Fruit fly (Drosophila melanogaster) whole organism, embryonic: ENCODE results near the gene CG34126.
A peak's percentile ranks its signal among the peaks of the same experiment; 100 is the strongest.

Experiments
- Antp ChIP-seq: fragments of 200-800 bp; sonication (Bioruptor generic); optimal IDR thresholded peaks from 3 replicates; lab custom pipeline; 2016; ENCODE audit warnings: missing biosample characterization, missing genetic modification characterization
- Atf3 ChIP-seq: fragments of 200-800 bp; sonication (Bioruptor generic); optimal IDR thresholded peaks from 3 replicates; lab custom pipeline; 2016; ENCODE audit warnings: missing biosample characterization, missing genetic modification characterization
- B-H2 ChIP-seq: fragments of 200-800 bp; sonication (Bioruptor generic); optimal IDR thresholded peaks from 2 replicates; lab custom pipeline; 2018; ENCODE audit warnings: missing biosample characterization, mild to moderate bottlenecking, missing genetic modification characterization
- BEAF-32 ChIP-seq: fragments of 200-800 bp; sonication (Bioruptor generic); optimal IDR thresholded peaks from 3 replicates; lab custom pipeline; 2017; ENCODE audit warnings: missing biosample characterization, missing genetic modification characterization, mild to moderate bottlenecking, moderate library complexity, missing genetic modification reagents
- CG11093 ChIP-seq: fragments of 200-800 bp; sonication (Bioruptor generic); IDR thresholded peaks from 3 replicates; pipeline ENCODE4 v1.3.6; 2022; ENCODE audit warnings: missing biosample characterization, missing genetic modification characterization
- CG11247 ChIP-seq: fragments of 200-800 bp; sonication (Bioruptor generic); IDR thresholded peaks from 2 replicates; pipeline ENCODE4 v1.3.6; 2022; ENCODE audit warnings: missing biosample characterization, missing genetic modification characterization
- CG11504 ChIP-seq: fragments of 200-800 bp; sonication (Bioruptor generic); optimal IDR thresholded peaks from 3 replicates; lab custom pipeline; 2019; ENCODE audit warnings: missing biosample characterization, mild to moderate bottlenecking, missing genetic modification characterization, moderate library complexity
- CG11696 ChIP-seq: fragments of 200-800 bp; sonication (Bioruptor generic); IDR thresholded peaks from 2 replicates; pipeline ENCODE4 v1.3.6; 2022; ENCODE audit warnings: missing biosample characterization, missing genetic modification characterization
- CG12236 ChIP-seq: fragments of 200-800 bp; sonication (Bioruptor generic); optimal IDR thresholded peaks from 2 replicates; lab custom pipeline; 2016; ENCODE audit warnings: missing biosample characterization, missing genetic modification characterization
- CG12769 ChIP-seq: fragments of 200-800 bp; sonication (Bioruptor generic); optimal IDR thresholded peaks from 2 replicates; lab custom pipeline; 2019; ENCODE audit warnings: missing biosample characterization, mild to moderate bottlenecking, missing genetic modification characterization, moderate library complexity
- CG13775 ChIP-seq: fragments of 200-800 bp; sonication (Bioruptor generic); optimal IDR thresholded peaks from 3 replicates; lab custom pipeline; 2017; ENCODE audit warnings: missing biosample characterization, mild to moderate bottlenecking, missing genetic modification characterization
- CG14965 ChIP-seq: fragments of 200-800 bp; sonication (Bioruptor generic); optimal IDR thresholded peaks from 2 replicates; lab custom pipeline; 2016; ENCODE audit warnings: missing biosample characterization, missing genetic modification characterization, borderline replicate concordance
- CG1647 ChIP-seq: fragments of 200-800 bp; sonication (Bioruptor generic); optimal IDR thresholded peaks from 3 replicates; lab custom pipeline; 2016; ENCODE audit warnings: missing biosample characterization, missing genetic modification characterization
- CG17829 ChIP-seq: fragments of 200-800 bp; optimal IDR thresholded peaks from 2 replicates; lab custom pipeline; 2019; ENCODE audit warnings: missing biosample characterization, mild to moderate bottlenecking, missing genetic modification characterization, moderate library complexity
- CG18619 ChIP-seq: fragments of 200-800 bp; sonication (Bioruptor generic); optimal IDR thresholded peaks from 3 replicates; lab custom pipeline; 2017; ENCODE audit warnings: missing biosample characterization, mild to moderate bottlenecking, missing genetic modification characterization
- CG2678 ChIP-seq: fragments of 200-800 bp; sonication (Bioruptor generic); optimal IDR thresholded peaks from 3 replicates; lab custom pipeline; 2019; ENCODE audit warnings: missing biosample characterization, mild to moderate bottlenecking, missing genetic modification characterization, moderate library complexity
- CG30403 ChIP-seq: fragments of 200-800 bp; sonication (Bioruptor generic); optimal IDR thresholded peaks from 3 replicates; lab custom pipeline; 2016; ENCODE audit warnings: missing biosample characterization, missing genetic modification characterization
- CG4282 ChIP-seq: fragments of 200-800 bp; sonication (Bioruptor generic); optimal IDR thresholded peaks from 2 replicates; lab custom pipeline; 2016; ENCODE audit warnings: missing biosample characterization, missing genetic modification characterization
- CG4730 ChIP-seq: fragments of 200-800 bp; sonication (Bioruptor generic); IDR thresholded peaks from 2 replicates; pipeline ENCODE4 v1.3.6; 2022; ENCODE audit warnings: missing biosample characterization, missing genetic modification characterization
- CG6854 ChIP-seq: fragments of 200-800 bp; sonication (Bioruptor generic); optimal IDR thresholded peaks from 3 replicates; lab custom pipeline; 2017; ENCODE audit warnings: missing biosample characterization, mild to moderate bottlenecking, missing genetic modification characterization
- CG7745 ChIP-seq: fragments of 200-800 bp; sonication (Bioruptor generic); optimal IDR thresholded peaks from 2 replicates; lab custom pipeline; 2018; ENCODE audit warnings: missing biosample characterization, mild to moderate bottlenecking, missing genetic modification characterization, moderate library complexity
- CG7987 ChIP-seq: fragments of 200-800 bp; sonication (Bioruptor generic); optimal IDR thresholded peaks from 2 replicates; lab custom pipeline; 2018; ENCODE audit warnings: missing biosample characterization, mild to moderate bottlenecking, missing genetic modification characterization, moderate library complexity
- CG8388 ChIP-seq: fragments of 200-800 bp; sonication (Bioruptor generic); optimal IDR thresholded peaks from 2 replicates; lab custom pipeline; 2019; ENCODE audit warnings: missing biosample characterization, mild to moderate bottlenecking, missing genetic modification characterization, moderate library complexity
- D19B ChIP-seq: fragments of 200-800 bp; sonication (Bioruptor generic); optimal IDR thresholded peaks from 2 replicates; lab custom pipeline; 2017; ENCODE audit warnings: missing biosample characterization, mild to moderate bottlenecking, missing genetic modification characterization
- Dref ChIP-seq: fragments of 200-800 bp; sonication (Bioruptor generic); IDR thresholded peaks from 2 replicates; pipeline ENCODE4 v1.3.6; 2022; ENCODE audit warnings: missing biosample characterization, missing genetic modification characterization
- Ets97D ChIP-seq: fragments of 200-800 bp; sonication (Bioruptor generic); optimal IDR thresholded peaks from 3 replicates; lab custom pipeline; 2016; ENCODE audit warnings: missing biosample characterization, missing genetic modification characterization
- Hmr ChIP-seq: fragments of 200-800 bp; sonication (Bioruptor generic); optimal IDR thresholded peaks from 3 replicates; lab custom pipeline; 2017; ENCODE audit warnings: mild to moderate bottlenecking, missing biosample characterization, missing genetic modification reagents, missing genetic modification characterization
- NC2β ChIP-seq: fragments of 200-800 bp; sonication (Bioruptor generic); optimal IDR thresholded peaks from 2 replicates; lab custom pipeline; 2016; ENCODE audit warnings: missing biosample characterization, missing genetic modification characterization
- Nf-YC ChIP-seq: fragments of 200-800 bp; optimal IDR thresholded peaks from 3 replicates; lab custom pipeline; 2019; ENCODE audit warnings: missing biosample characterization, mild to moderate bottlenecking, missing genetic modification characterization, moderate library complexity
- Sin3A ChIP-seq: fragments of >200 bp; optimal IDR thresholded peaks from 2 replicates; lab custom pipeline; 2018
- Usf ChIP-seq: fragments of 200-800 bp; sonication (Bioruptor generic); optimal IDR thresholded peaks from 2 replicates; lab custom pipeline; 2017; ENCODE audit warnings: missing genotype, missing biosample characterization, missing genetic modification characterization
- ara ChIP-seq: fragments of 200-800 bp; sonication (Bioruptor generic); IDR thresholded peaks from 2 replicates; pipeline ENCODE4 v1.3.6; 2022; ENCODE audit warnings: missing biosample characterization, missing genetic modification characterization
- bbx ChIP-seq: fragments of 200-800 bp; sonication (Bioruptor generic); IDR thresholded peaks from 2 replicates; pipeline ENCODE4 v1.3.6; 2022; ENCODE audit warnings: missing biosample characterization, missing genetic modification characterization; ENCODE audit not compliant: partially characterized antibody
- da ChIP-seq: fragments of 200-800 bp; sonication (Bioruptor generic); optimal IDR thresholded peaks from 2 replicates; lab custom pipeline; 2016; ENCODE audit warnings: missing biosample characterization, missing genetic modification characterization
- dmrt11E ChIP-seq: fragments of 200-800 bp; sonication (Bioruptor generic); optimal IDR thresholded peaks from 3 replicates; lab custom pipeline; 2018; ENCODE audit warnings: missing biosample characterization, mild to moderate bottlenecking, missing genetic modification characterization, moderate library complexity
- eyg ChIP-seq: fragments of 200-800 bp; sonication (Bioruptor generic); optimal IDR thresholded peaks from 3 replicates; lab custom pipeline; 2016; ENCODE audit warnings: missing biosample characterization, missing genetic modification characterization
- inv ChIP-seq: fragments of 200-800 bp; sonication (Bioruptor generic); IDR thresholded peaks from 2 replicates; pipeline ENCODE4 v1.3.6; 2022; ENCODE audit warnings: missing biosample characterization, missing genetic modification characterization; ENCODE audit not compliant: partially characterized antibody
- jumu ChIP-seq: fragments of 200-800 bp; sonication (Bioruptor generic); optimal IDR thresholded peaks from 3 replicates; lab custom pipeline; 2016; ENCODE audit warnings: missing biosample characterization, missing genetic modification characterization
- lov ChIP-seq, 2 experiments: fragments of 200-800 bp in 1 of 2; fragments of >200 bp in 1 of 2; sonication (Bioruptor generic) in 1 of 2; IDR thresholded peaks in 1 of 2; optimal IDR thresholded peaks in 1 of 2; 2 replicates in 1 of 2; 3 replicates in 1 of 2; pipeline versions ENCODE4 v1.3.6 to Lab custom; 2017 to 2022; ENCODE audit warnings: missing biosample characterization in 1 of 2, missing genetic modification characterization in 1 of 2
- luna ChIP-seq: fragments of 200-800 bp; sonication (Bioruptor generic); optimal IDR thresholded peaks from 2 replicates; lab custom pipeline; 2016; ENCODE audit warnings: missing biosample characterization, missing genetic modification characterization
- pan ChIP-seq, 4 experiments: fragments of >200 bp in 3 of 4; fragments of 200-800 bp in 1 of 4; sonication (Bioruptor generic) in 1 of 4; optimal IDR thresholded peaks in 3 of 4; IDR thresholded peaks in 1 of 4; 2 replicates each; pipeline versions ENCODE4 v1.3.6 to Lab custom; 2017 to 2022; ENCODE audit warnings: missing biosample characterization in 2 of 4, missing genetic modification characterization in 2 of 4, mixed read lengths in 1 of 4
- pho ChIP-seq: fragments of 200-800 bp; sonication (Bioruptor generic); optimal IDR thresholded peaks from 2 replicates; lab custom pipeline; 2016; ENCODE audit warnings: missing biosample characterization, missing genetic modification characterization
- prd ChIP-seq, 3 experiments: fragments of >200 bp in 2 of 3; fragments of 200-800 bp in 1 of 3; sonication (Bioruptor generic) in 1 of 3; optimal IDR thresholded peaks in 2 of 3; IDR thresholded peaks in 1 of 3; 2 replicates in 2 of 3; 3 replicates in 1 of 3; pipeline versions ENCODE4 v1.3.6 to Lab custom; 2017 to 2022; ENCODE audit warnings: missing biosample characterization in 1 of 3, missing genetic modification characterization in 1 of 3
- pros ChIP-seq: fragments of 200-800 bp; sonication (Bioruptor generic); optimal IDR thresholded peaks from 3 replicates; lab custom pipeline; 2019; ENCODE audit warnings: missing biosample characterization, mild to moderate bottlenecking, missing genetic modification characterization, moderate library complexity
- pzg ChIP-seq: fragments of 200-800 bp; sonication (Bioruptor generic); optimal IDR thresholded peaks from 3 replicates; lab custom pipeline; 2018; ENCODE audit warnings: missing biosample characterization, mild to moderate bottlenecking, missing genetic modification characterization, moderate library complexity
- sr ChIP-seq: fragments of 200-800 bp; sonication (Bioruptor generic); IDR thresholded peaks from 3 replicates; pipeline ENCODE4 v1.3.6; 2022; ENCODE audit warnings: missing biosample characterization, missing genetic modification characterization
- tll ChIP-seq, 2 experiments: fragments of 200-800 bp in 1 of 2; fragments of >200 bp in 1 of 2; sonication (Bioruptor generic) in 1 of 2; optimal IDR thresholded peaks; 2 replicates each; lab custom pipeline; 2017 to 2019; ENCODE audit warnings: missing biosample characterization in 2 of 2, missing genetic modification characterization in 2 of 2, mild to moderate bottlenecking in 1 of 2, moderate library complexity in 1 of 2
- vvl ChIP-seq: fragments of 200-800 bp; sonication (Bioruptor generic); IDR thresholded peaks from 2 replicates; pipeline ENCODE4 v1.3.6; 2022; ENCODE audit warnings: missing biosample characterization, missing genetic modification characterization
- yki ChIP-seq: fragments of >200 bp; optimal IDR thresholded peaks from 3 replicates; lab custom pipeline; 2018

Gene CG34126

dm6 chr2L:4945300-4945699 lies 36.1 kb upstream of the CG34126 start, which contains the start of the genes mRpL24 and betaggt-I (continued):
- peak; percentile 69 for TF ChIP-seq Atf3 (GFP tag; lab: Kevin White, UChicago)
- no peak for TF ChIP-seq prd (optimal IDR thresholded peaks at IDR 0.05; lab: Kevin White, UChicago)
- TF ChIP-seq prd (GFP tag; IDR thresholded peaks at IDR 0.05; lab: Robert Waterston, UW): peak; percentile 97
- TF ChIP-seq CG6854 (GFP tag; lab: Kevin White, UChicago): peak; percentile 81
- peak; percentile 96 for TF ChIP-seq dmrt11E (tag; lab: Kevin White, UChicago)
- TF ChIP-seq CG11504: peak; percentile 95
- peak; percentile 98 for TF ChIP-seq CG30403
- TF ChIP-seq CG14965 (GFP tag; lab: Kevin White, UChicago): no peak
- TF ChIP-seq pzg (GFP tag; lab: Kevin White, UChicago): peak; percentile 54
- TF ChIP-seq CG2678: peak; percentile 98
- peak; percentile 92 for TF ChIP-seq CG4730
- TF ChIP-seq CG11093 (GFP tag; lab: Robert Waterston, UW): peak; percentile 94
- no peak for TF ChIP-seq CG4282 (GFP tag; lab: Kevin White, UChicago)
- peak; percentile 89 for TF ChIP-seq Nf-YC
- peak; percentile 96 for TF ChIP-seq B-H2 (GFP tag; lab: Kevin White, UChicago)
- TF ChIP-seq inv: no peak
- no peak for TF ChIP-seq pan (optimal IDR thresholded peaks at IDR 0.05; lab: Kevin White, UChicago)
- TF ChIP-seq pan (GFP tag; optimal IDR thresholded peaks at IDR 0.05 in 1 of 2, IDR thresholded peaks at IDR 0.05 in 1 of 2): peak in 1 of 2 experiments; percentile 99
- TF ChIP-seq sr (GFP tag; lab: Robert Waterston, UW): peak; percentile 75
- peak; percentile 97 for TF ChIP-seq CG13775 (GFP tag; lab: Kevin White, UChicago)
- peak; percentile 97 for TF ChIP-seq ara (GFP tag; lab: Robert Waterston, UW)
- TF ChIP-seq da (GFP tag; lab: Kevin White, UChicago): peak; percentile 44
- peak; percentile 97 for TF ChIP-seq Hmr
- peak; percentile 98 for TF ChIP-seq CG17829 (tag; lab: Kevin White, UChicago)
- peak; percentile 82 for TF ChIP-seq NC2β (GFP tag; lab: Kevin White, UChicago)
- peak; percentile 96 for TF ChIP-seq CG8388 (GFP tag; lab: Kevin White, UChicago)
- TF ChIP-seq Usf (GFP tag; lab: Kevin White, UChicago): peak; percentile 91
- peak; percentile 1 for TF ChIP-seq Sin3A (lab: Kevin White, UChicago)
- TF ChIP-seq lov (optimal IDR thresholded peaks at IDR 0.05; lab: Kevin White, UChicago): no peak
- peak; percentile 93 for TF ChIP-seq lov (GFP tag; IDR thresholded peaks at IDR 0.05; lab: Robert Waterston, UW)
- TF ChIP-seq D19B (GFP tag; lab: Kevin White, UChicago): peak; percentile 88
- TF ChIP-seq bbx: no peak
- TF ChIP-seq eyg: no peak
- peak; percentile 56 for TF ChIP-seq yki (lab: Kevin White, UChicago)
- peak; percentile 40 for TF ChIP-seq Dref (GFP tag; lab: Robert Waterston, UW)
- TF ChIP-seq jumu: peak; percentile 64
- TF ChIP-seq CG7987 (GFP tag; lab: Kevin White, UChicago): peak; percentile 91
- peak; percentile 58 for TF ChIP-seq CG7745 (tag; lab: Kevin White, UChicago)
- peak in 1 of 2 experiments; percentile 27 for TF ChIP-seq tll (GFP tag; optimal IDR thresholded peaks at IDR 0.05; lab: Kevin White, UChicago)
- TF ChIP-seq BEAF-32 (GFP tag; lab: Kevin White, UChicago): peak; percentile 39
- TF ChIP-seq luna: peak; percentile 1
- TF ChIP-seq CG1647: peak; percentile 72
- TF ChIP-seq CG12769 (tag; lab: Kevin White, UChicago): peak; percentile 92
- peak; percentile 47 for TF ChIP-seq Antp (GFP tag; lab: Kevin White, UChicago)
- TF ChIP-seq Ets97D (GFP tag; lab: Kevin White, UChicago): peak; percentile 61
- TF ChIP-seq pho (GFP tag; lab: Kevin White, UChicago): peak; percentile 89
- TF ChIP-seq CG11696: peak; percentile 91
- peak; percentile 29 for TF ChIP-seq pros
- peak; percentile 99 for TF ChIP-seq vvl (GFP tag; lab: Robert Waterston, UW)
- TF ChIP-seq CG12236 (GFP tag; lab: Kevin White, UChicago): peak; percentile 50
- peak; percentile 93 for TF ChIP-seq CG11247 (GFP tag; lab: Robert Waterston, UW)
- peak; percentile 93 for TF ChIP-seq CG18619
